Worm (Caenorhabditis elegans) whole organism, young adult: ENCODE data around the gene atn-1.
A peak's percentile ranks its signal among the peaks of the same experiment; 100 is the strongest.

Experiments
- D2030.7 ChIP-seq: fragments of 200-800 bp; sonication (Bioruptor generic); IDR thresholded peaks from 2 replicates; pipeline ENCODE4 v1.3.6; 2022; ENCODE audit warnings: missing genetic modification reagents, missing genetic modification characterization, missing compliant biosample characterization
- F10E7.11 ChIP-seq: sonication (generic microtip); optimal IDR thresholded peaks from 2 replicates; lab custom pipeline; 2017; ENCODE audit warnings: mild to moderate bottlenecking, missing genetic modification characterization, moderate library complexity, missing compliant biosample characterization
- F22D6.2 ChIP-seq: sonication (generic microtip); optimal IDR thresholded peaks from 2 replicates; lab custom pipeline; 2016; ENCODE audit warnings: mild to moderate bottlenecking, missing genetic modification characterization, missing compliant biosample characterization
- ama-1 ChIP-seq, 3 experiments: fragments of 150-350 bp in 1 of 3; sonication (generic microtip) in 2 of 3; optimal IDR thresholded peaks; 2 replicates each; lab custom pipeline; 2014 to 2018; ENCODE audit warnings: missing biosample characterization in 2 of 3, missing genetic modification characterization in 2 of 3, missing genetic modification reagents in 2 of 3
- athp-1 ChIP-seq: sonication (generic microtip); optimal IDR thresholded peaks from 2 replicates; lab custom pipeline; 2017; ENCODE audit warnings: mild to moderate bottlenecking, missing genetic modification characterization, missing compliant biosample characterization
- attf-6 ChIP-seq: fragments of 200-800 bp; sonication (Bioruptor generic); IDR thresholded peaks from 2 replicates; pipeline ENCODE4 v1.3.6; 2022; ENCODE audit warnings: missing genetic modification reagents, missing genetic modification characterization, missing compliant biosample characterization
- bed-2 ChIP-seq: fragments of 200-800 bp; sonication (Bioruptor generic); IDR thresholded peaks from 2 replicates; pipeline ENCODE4 v1.3.6; 2022; ENCODE audit warnings: missing genetic modification reagents, missing genetic modification characterization, missing compliant biosample characterization
- cebp-1 ChIP-seq, 2 experiments: fragments of 200-800 bp in 1 of 2; sonication (Bioruptor generic) in 1 of 2; sonication (generic microtip) in 1 of 2; IDR thresholded peaks in 1 of 2; optimal IDR thresholded peaks in 1 of 2; 2 replicates each; pipeline versions ENCODE4 v1.3.6 to Lab custom; 2017 to 2022; ENCODE audit warnings: missing compliant biosample characterization in 2 of 2, missing genetic modification characterization in 2 of 2, mild to moderate bottlenecking in 1 of 2, missing genetic modification reagents in 1 of 2, moderate library complexity in 1 of 2
- ceh-27 ChIP-seq: fragments of 200-800 bp; sonication (Bioruptor generic); optimal IDR thresholded peaks from 2 replicates; lab custom pipeline; 2018; ENCODE audit warnings: mild to moderate bottlenecking, missing genetic modification characterization, moderate library complexity, missing compliant biosample characterization
- ceh-91 ChIP-seq: fragments of 200-800 bp; sonication (Bioruptor generic); IDR thresholded peaks from 2 replicates; pipeline ENCODE4 v1.3.6; 2022; ENCODE audit warnings: missing genetic modification reagents, missing genetic modification characterization, missing compliant biosample characterization
- die-1 ChIP-seq: sonication (generic microtip); optimal IDR thresholded peaks from 2 replicates; lab custom pipeline; 2016; ENCODE audit warnings: missing genotype, mild to moderate bottlenecking, missing genetic modification characterization, missing compliant biosample characterization
- hmg-1.2 ChIP-seq: fragments of 200-800 bp; sonication (Bioruptor generic); IDR thresholded peaks from 2 replicates; pipeline ENCODE4 v1.3.6; 2022; ENCODE audit warnings: missing genetic modification reagents, missing genetic modification characterization, missing compliant biosample characterization
- hsf-1 ChIP-seq: fragments of 200-800 bp; sonication (Bioruptor generic); IDR thresholded peaks from 2 replicates; pipeline ENCODE4 v1.3.6; 2022; ENCODE audit warnings: missing genetic modification reagents, missing genetic modification characterization, missing compliant biosample characterization
- lin-26 ChIP-seq: fragments of 200-800 bp; sonication (Bioruptor generic); IDR thresholded peaks from 2 replicates; pipeline ENCODE4 v1.3.6; 2022; ENCODE audit warnings: missing genetic modification reagents, missing genetic modification characterization, missing compliant biosample characterization
- lin-35 ChIP-seq, 3 experiments: fragments of 150-350 bp in 2 of 3; sonication (generic microtip) in 1 of 3; optimal IDR thresholded peaks; 2 replicates each; lab custom pipeline; 2014 to 2018; ENCODE audit warnings: missing biosample characterization in 3 of 3, missing genetic modification characterization in 3 of 3, missing genetic modification reagents in 3 of 3
- lin-54 ChIP-seq: fragments of 200-800 bp; sonication (Bioruptor generic); optimal IDR thresholded peaks from 2 replicates; lab custom pipeline; 2018; ENCODE audit warnings: mild to moderate bottlenecking, missing genetic modification characterization, missing compliant biosample characterization
- madf-10 ChIP-seq: sonication (generic microtip); optimal IDR thresholded peaks from 2 replicates; lab custom pipeline; 2016; ENCODE audit warnings: mild to moderate bottlenecking, missing genetic modification characterization, missing compliant biosample characterization
- madf-3 ChIP-seq: fragments of 200-800 bp; sonication (Bioruptor generic); IDR thresholded peaks from 2 replicates; pipeline ENCODE4 v1.3.6; 2022; ENCODE audit warnings: missing genetic modification reagents, missing genetic modification characterization, missing compliant biosample characterization
- mcd-1 ChIP-seq: fragments of 200-800 bp; sonication (Bioruptor generic); IDR thresholded peaks from 2 replicates; pipeline ENCODE4 v1.3.6; 2022; ENCODE audit warnings: missing genetic modification reagents, missing genetic modification characterization, missing compliant biosample characterization
- mel-28 ChIP-seq: sonication (generic microtip); optimal IDR thresholded peaks from 2 replicates; lab custom pipeline; 2016; ENCODE audit warnings: borderline replicate concordance, mild to moderate bottlenecking, missing genetic modification characterization, missing compliant biosample characterization
- nfya-2 ChIP-seq: fragments of 200-800 bp; sonication (Bioruptor generic); IDR thresholded peaks from 2 replicates; pipeline ENCODE4 v1.3.6; 2022; ENCODE audit warnings: missing genetic modification reagents, missing genetic modification characterization, missing compliant biosample characterization
- nhr-179 ChIP-seq: sonication (generic microtip); optimal IDR thresholded peaks from 2 replicates; lab custom pipeline; 2016; ENCODE audit warnings: mild to moderate bottlenecking, missing genetic modification characterization, missing compliant biosample characterization
- nhr-80 ChIP-seq: sonication (generic microtip); optimal IDR thresholded peaks from 2 replicates; lab custom pipeline; 2016; ENCODE audit warnings: missing genetic modification characterization, missing compliant biosample characterization
- pbrm-1 ChIP-seq: fragments of 200-800 bp; sonication (Bioruptor generic); IDR thresholded peaks from 2 replicates; pipeline ENCODE4 v1.3.6; 2022; ENCODE audit warnings: missing genetic modification reagents, missing genetic modification characterization, missing compliant biosample characterization
- snpc-1.1 ChIP-seq: sonication (generic microtip); optimal IDR thresholded peaks from 2 replicates; lab custom pipeline; 2017; ENCODE audit warnings: missing genetic modification characterization, mild to moderate bottlenecking, missing compliant biosample characterization, antibody characterized with exemption, moderate library complexity, missing genotype, missing genetic modification reagents; ENCODE audit not compliant: insufficient read depth
- zim-3 ChIP-seq: sonication (generic microtip); optimal IDR thresholded peaks from 2 replicates; lab custom pipeline; 2017; ENCODE audit warnings: mild to moderate bottlenecking, missing genetic modification characterization, moderate library complexity, missing compliant biosample characterization
- ztf-18 ChIP-seq: sonication (generic microtip); optimal IDR thresholded peaks from 2 replicates; lab custom pipeline; 2016; ENCODE audit warnings: missing genotype, mild to moderate bottlenecking, missing genetic modification characterization, missing compliant biosample characterization
- ztf-26 ChIP-seq: sonication (generic microtip); optimal IDR thresholded peaks from 2 replicates; lab custom pipeline; 2017; ENCODE audit warnings: missing genetic modification characterization, missing compliant biosample characterization

The atn-1 gene

ce11 chrV:12528919-12529318 is 50.7 kb downstream of the atn-1 start:
- TF ChIP-seq nhr-80 (tag; lab: Kevin White, UChicago) (peak; percentile 55), ceh-27 (GFP tag; lab: Kevin White, UChicago) (peak; percentile 19), hmg-1.2 (GFP tag; lab: Robert Waterston, UW) (peak; percentile 82), ama-1 (optimal IDR thresholded peaks at IDR 0.05; lab: Kevin White, UChicago) (no peak), ama-1 (GFP tag; optimal IDR thresholded peaks at IDR 0.05; lab: Kevin White, UChicago) (no peak)

ce11 chrV:12530129-12530528 is 51.9 kb downstream of the atn-1 start:
- TF ChIP-seq attf-6 (GFP tag; lab: Robert Waterston, UW) (no peak), ceh-91 (GFP tag; lab: Robert Waterston, UW) (no peak), athp-1 (tag; lab: Kevin White, UChicago) (no peak), madf-3 (GFP tag; lab: Robert Waterston, UW) (no peak), lin-54 (GFP tag; lab: Kevin White, UChicago) (no peak), lin-26 (GFP tag; lab: Robert Waterston, UW) (no peak), F10E7.11 (tag; lab: Kevin White, UChicago) (no peak), madf-10 (tag; lab: Kevin White, UChicago) (no peak), bed-2 (no peak), lin-35 (GFP tag; optimal IDR thresholded peaks at IDR 0.05; lab: Kevin White, UChicago) (no peak), cebp-1 (GFP tag; IDR thresholded peaks at IDR 0.05; lab: Robert Waterston, UW) (no peak), cebp-1 (tag; optimal IDR thresholded peaks at IDR 0.05; lab: Kevin White, UChicago) (no peak), ztf-26 (tag; lab: Kevin White, UChicago) (no peak)
- TF ChIP-seq, all 124 proteins: peak for 0

- no peak for TF ChIP-seq snpc-1.1 (tag; lab: Kevin White, UChicago)
- no peak for TF ChIP-seq lin-54 (GFP tag; lab: Kevin White, UChicago)
- TF ChIP-seq nfya-2: no peak
- TF ChIP-seq ceh-27 (GFP tag; lab: Kevin White, UChicago): no peak
- no peak for TF ChIP-seq D2030.7 (GFP tag; lab: Robert Waterston, UW)
- TF ChIP-seq hsf-1 (GFP tag; lab: Robert Waterston, UW): no peak
- TF ChIP-seq mcd-1 (GFP tag; lab: Robert Waterston, UW): no peak
- no peak for TF ChIP-seq F22D6.2 (tag; lab: Kevin White, UChicago)
- no peak for TF ChIP-seq pbrm-1 (GFP tag; lab: Robert Waterston, UW)
- no peak for TF ChIP-seq attf-6 (GFP tag; lab: Robert Waterston, UW)
- no peak for TF ChIP-seq nhr-179 (tag; lab: Kevin White, UChicago)
- no peak for TF ChIP-seq athp-1 (tag; lab: Kevin White, UChicago)
- TF ChIP-seq die-1 (tag; lab: Kevin White, UChicago): no peak
- no peak for TF ChIP-seq ztf-18 (tag; lab: Kevin White, UChicago)
Measured at ce11 chrV:12531084-12531483, 52.9 kb downstream of the atn-1 start.

- TF ChIP-seq nhr-80 (tag; lab: Kevin White, UChicago): peak; percentile 65
- no peak for TF ChIP-seq lin-26 (GFP tag; lab: Robert Waterston, UW)
- no peak for TF ChIP-seq mcd-1 (GFP tag; lab: Robert Waterston, UW)
- no peak for TF ChIP-seq cebp-1 (GFP tag; IDR thresholded peaks at IDR 0.05; lab: Robert Waterston, UW)
- TF ChIP-seq cebp-1 (tag; optimal IDR thresholded peaks at IDR 0.05; lab: Kevin White, UChicago): no peak
- no peak for TF ChIP-seq zim-3
Measured at ce11 chrV:12532369-12532768, 54.2 kb downstream of the atn-1 start.

ce11 chrV:12533635-12534150 is 55.5 kb downstream of the atn-1 start:
- TF ChIP-seq nhr-80 (tag; lab: Kevin White, UChicago) (peak; percentile 7), mel-28 (tag; lab: Kevin White, UChicago) (no peak)
